Fruit fly (Drosophila melanogaster) whole organism, embryonic: ENCODE results near the gene sdt.

Experiments
- ATbp ChIP-seq: fragments of 200-800 bp; sonication (Bioruptor generic); optimal IDR thresholded peaks from 2 replicates; lab custom pipeline; 2017; ENCODE audit warnings: missing biosample characterization, mild to moderate bottlenecking, missing genetic modification characterization, missing genetic modification reagents
- Antp ChIP-seq: fragments of 200-800 bp; sonication (Bioruptor generic); optimal IDR thresholded peaks from 3 replicates; lab custom pipeline; 2016; ENCODE audit warnings: missing biosample characterization, missing genetic modification characterization
- B-H2 ChIP-seq: fragments of 200-800 bp; sonication (Bioruptor generic); optimal IDR thresholded peaks from 2 replicates; lab custom pipeline; 2018; ENCODE audit warnings: missing biosample characterization, mild to moderate bottlenecking, missing genetic modification characterization
- Bdp1 ChIP-seq: fragments of 200-800 bp; sonication (Bioruptor generic); optimal IDR thresholded peaks from 3 replicates; lab custom pipeline; 2016; ENCODE audit warnings: missing biosample characterization, missing genetic modification characterization
- Bteb2 ChIP-seq: fragments of 200-800 bp; sonication (Bioruptor generic); optimal IDR thresholded peaks from 2 replicates; lab custom pipeline; 2016; ENCODE audit warnings: missing biosample characterization, missing genetic modification characterization
- CG10274 ChIP-seq: fragments of 200-800 bp; sonication (Bioruptor generic); optimal IDR thresholded peaks from 3 replicates; lab custom pipeline; 2017; ENCODE audit warnings: missing biosample characterization, mild to moderate bottlenecking, missing genetic modification characterization
- CG12071 ChIP-seq: fragments of 200-800 bp; sonication (Bioruptor generic); optimal IDR thresholded peaks from 3 replicates; lab custom pipeline; 2018; ENCODE audit warnings: missing biosample characterization, mild to moderate bottlenecking, missing genetic modification characterization
- CG12769 ChIP-seq: fragments of 200-800 bp; sonication (Bioruptor generic); optimal IDR thresholded peaks from 2 replicates; lab custom pipeline; 2019; ENCODE audit warnings: missing biosample characterization, mild to moderate bottlenecking, missing genetic modification characterization, moderate library complexity
- CG14667 ChIP-seq: fragments of 200-800 bp; sonication (Bioruptor generic); IDR thresholded peaks from 2 replicates; pipeline ENCODE4 v1.3.6; 2022; ENCODE audit warnings: missing biosample characterization, missing genetic modification characterization
- CG14710 ChIP-seq: fragments of 200-800 bp; sonication (Bioruptor generic); optimal IDR thresholded peaks from 3 replicates; lab custom pipeline; 2019; ENCODE audit warnings: missing biosample characterization, mild to moderate bottlenecking, missing genetic modification characterization, moderate library complexity
- CG18262 ChIP-seq: fragments of 200-800 bp; optimal IDR thresholded peaks from 3 replicates; lab custom pipeline; 2019; ENCODE audit warnings: missing biosample characterization, mild to moderate bottlenecking, missing genetic modification characterization, moderate library complexity
- CG2202 ChIP-seq: fragments of 200-800 bp; sonication (Bioruptor generic); optimal IDR thresholded peaks from 2 replicates; lab custom pipeline; 2018; ENCODE audit warnings: missing biosample characterization, mild to moderate bottlenecking, missing genetic modification characterization
- CG2875 ChIP-seq: fragments of 200-800 bp; sonication (Bioruptor generic); optimal IDR thresholded peaks from 2 replicates; lab custom pipeline; 2017; ENCODE audit warnings: missing biosample characterization, mild to moderate bottlenecking, missing genetic modification characterization, missing genetic modification reagents
- CG32772 ChIP-seq: fragments of 200-800 bp; sonication (Bioruptor generic); IDR thresholded peaks from 2 replicates; pipeline ENCODE4 v1.3.6; 2022; ENCODE audit warnings: missing biosample characterization, missing genetic modification characterization
- CG4617 ChIP-seq: fragments of 200-800 bp; sonication (Bioruptor generic); optimal IDR thresholded peaks from 3 replicates; lab custom pipeline; 2016; ENCODE audit warnings: missing biosample characterization, missing genetic modification characterization, borderline replicate concordance
- CG4854 ChIP-seq: fragments of 200-800 bp; sonication (Bioruptor generic); optimal IDR thresholded peaks from 2 replicates; lab custom pipeline; 2016; ENCODE audit warnings: missing biosample characterization, missing genetic modification characterization, inconsistent platforms
- CG6689 ChIP-seq: fragments of 200-800 bp; sonication (Bioruptor generic); IDR thresholded peaks from 2 replicates; pipeline ENCODE4 v1.3.6; 2022; ENCODE audit warnings: missing biosample characterization, missing genetic modification characterization
- CHES-1-like ChIP-seq: fragments of 200-800 bp; sonication (Bioruptor generic); optimal IDR thresholded peaks from 2 replicates; lab custom pipeline; 2016; ENCODE audit warnings: missing biosample characterization, missing genetic modification characterization
- Camta ChIP-seq: fragments of 200-800 bp; sonication (Bioruptor generic); optimal IDR thresholded peaks from 2 replicates; lab custom pipeline; 2016; ENCODE audit warnings: missing biosample characterization, missing genetic modification characterization
- CrebB ChIP-seq: fragments of 200-800 bp; sonication (Bioruptor generic); optimal IDR thresholded peaks from 3 replicates; lab custom pipeline; 2018; ENCODE audit warnings: missing biosample characterization, mild to moderate bottlenecking, missing genetic modification characterization
- Dref ChIP-seq: fragments of 200-800 bp; sonication (Bioruptor generic); IDR thresholded peaks from 2 replicates; pipeline ENCODE4 v1.3.6; 2022; ENCODE audit warnings: missing biosample characterization, missing genetic modification characterization
- Eip74EF ChIP-seq, 2 experiments: fragments of 200-800 bp in 1 of 2; fragments of >200 bp in 1 of 2; sonication (Bioruptor generic) in 1 of 2; optimal IDR thresholded peaks; 2 replicates each; lab custom pipeline; 2017 to 2019; ENCODE audit warnings: missing biosample characterization in 2 of 2, missing genetic modification characterization in 2 of 2, mild to moderate bottlenecking in 1 of 2, moderate library complexity in 1 of 2
- Fer2 ChIP-seq: fragments of 200-800 bp; sonication (Bioruptor generic); optimal IDR thresholded peaks from 2 replicates; lab custom pipeline; 2018; ENCODE audit warnings: missing biosample characterization, mild to moderate bottlenecking, missing genetic modification characterization, moderate library complexity
- Lim3 ChIP-seq: fragments of 200-800 bp; sonication (Bioruptor generic); IDR thresholded peaks from 2 replicates; pipeline ENCODE4 v1.3.6; 2022; ENCODE audit warnings: missing biosample characterization, missing genetic modification characterization
- Meics ChIP-seq: fragments of 200-800 bp; sonication (Bioruptor generic); optimal IDR thresholded peaks from 2 replicates; lab custom pipeline; 2017; ENCODE audit warnings: missing biosample characterization, mild to moderate bottlenecking, missing genetic modification characterization
- Mes4 ChIP-seq: fragments of 200-800 bp; sonication (Bioruptor generic); optimal IDR thresholded peaks from 2 replicates; lab custom pipeline; 2016; ENCODE audit warnings: missing biosample characterization, missing genetic modification characterization
- Nf-YA ChIP-seq: fragments of 200-800 bp; sonication (Bioruptor generic); IDR thresholded peaks from 2 replicates; pipeline ENCODE4 v1.3.6; 2022; ENCODE audit warnings: missing biosample characterization, missing genetic modification characterization
- Spps ChIP-seq: fragments of 200-800 bp; sonication (Bioruptor generic); optimal IDR thresholded peaks from 2 replicates; lab custom pipeline; 2018; ENCODE audit warnings: missing biosample characterization, mild to moderate bottlenecking, missing genetic modification characterization
- Taf1 ChIP-seq: fragments of 200-800 bp; sonication (Bioruptor generic); IDR thresholded peaks from 2 replicates; pipeline ENCODE4 v1.3.6; 2022; ENCODE audit warnings: missing biosample characterization, missing genetic modification characterization
- Tbp ChIP-seq: fragments of >200 bp; optimal IDR thresholded peaks from 2 replicates; lab custom pipeline; 2018; ENCODE audit warnings: missing biosample characterization, missing genetic modification characterization
- ara ChIP-seq: fragments of 200-800 bp; sonication (Bioruptor generic); IDR thresholded peaks from 2 replicates; pipeline ENCODE4 v1.3.6; 2022; ENCODE audit warnings: missing biosample characterization, missing genetic modification characterization
- ash1 ChIP-seq: fragments of 200-800 bp; sonication (Bioruptor generic); optimal IDR thresholded peaks from 2 replicates; lab custom pipeline; 2018; ENCODE audit warnings: missing biosample characterization, mild to moderate bottlenecking, missing genetic modification characterization
- ato ChIP-seq: fragments of 200-800 bp; sonication (Bioruptor generic); IDR thresholded peaks from 2 replicates; pipeline ENCODE4 v1.3.6; 2022; ENCODE audit warnings: missing biosample characterization, missing genetic modification characterization; ENCODE audit not compliant: partially characterized antibody
- bab2 ChIP-seq: fragments of 200-800 bp; sonication (Bioruptor generic); optimal IDR thresholded peaks from 2 replicates; lab custom pipeline; 2016; ENCODE audit warnings: missing biosample characterization, missing genetic modification characterization
- chn ChIP-seq: fragments of 200-800 bp; sonication (Bioruptor generic); optimal IDR thresholded peaks from 2 replicates; lab custom pipeline; 2016; ENCODE audit warnings: missing biosample characterization, missing genetic modification characterization
- crol ChIP-seq: fragments of 200-800 bp; sonication (Bioruptor generic); IDR thresholded peaks from 2 replicates; pipeline ENCODE4 v1.3.6; 2022; ENCODE audit warnings: missing biosample characterization, missing genetic modification characterization
- da ChIP-seq: fragments of 200-800 bp; sonication (Bioruptor generic); optimal IDR thresholded peaks from 2 replicates; lab custom pipeline; 2016; ENCODE audit warnings: missing biosample characterization, missing genetic modification characterization
- dmrt99B ChIP-seq: fragments of 200-800 bp; sonication (Bioruptor generic); optimal IDR thresholded peaks from 2 replicates; lab custom pipeline; 2018; ENCODE audit warnings: missing biosample characterization, mild to moderate bottlenecking, missing genetic modification characterization, moderate library complexity
- ems ChIP-seq: fragments of 200-800 bp; sonication (Bioruptor generic); optimal IDR thresholded peaks from 3 replicates; lab custom pipeline; 2016; ENCODE audit warnings: missing biosample characterization, missing genetic modification characterization
- eve ChIP-seq, 2 experiments: fragments of >200 bp; optimal IDR thresholded peaks; 2 replicates each; lab custom pipeline; 2017; ENCODE audit warnings: missing biosample characterization in 2 of 2, missing genetic modification characterization in 2 of 2
- exex ChIP-seq: fragments of 200-800 bp; sonication (Bioruptor generic); optimal IDR thresholded peaks from 4 replicates; lab custom pipeline; 2018; ENCODE audit warnings: missing biosample characterization, mild to moderate bottlenecking, missing genetic modification characterization, moderate library complexity
- grn ChIP-seq: fragments of 200-800 bp; sonication (Bioruptor generic); optimal IDR thresholded peaks from 3 replicates; lab custom pipeline; 2017; ENCODE audit warnings: missing biosample characterization, missing genetic modification characterization
- gro ChIP-seq: fragments of 200-800 bp; sonication (Bioruptor generic); optimal IDR thresholded peaks from 2 replicates; lab custom pipeline; 2016; ENCODE audit warnings: missing biosample characterization, missing genetic modification characterization
- hth ChIP-seq: fragments of >200 bp; optimal IDR thresholded peaks from 2 replicates; lab custom pipeline; 2017; ENCODE audit warnings: inconsistent platforms
- lbe ChIP-seq: fragments of 200-800 bp; sonication (Bioruptor generic); optimal IDR thresholded peaks from 2 replicates; lab custom pipeline; 2016; ENCODE audit warnings: missing biosample characterization, mild to moderate bottlenecking, missing genetic modification characterization
- nmo ChIP-seq: fragments of 200-800 bp; sonication (Bioruptor generic); optimal IDR thresholded peaks from 2 replicates; lab custom pipeline; 2018; ENCODE audit warnings: missing biosample characterization, mild to moderate bottlenecking, missing genetic modification characterization, moderate library complexity
- pb ChIP-seq: fragments of 200-800 bp; sonication (Bioruptor generic); optimal IDR thresholded peaks from 3 replicates; lab custom pipeline; 2016; ENCODE audit warnings: missing biosample characterization, missing genetic modification characterization
- shn ChIP-seq: fragments of 200-800 bp; sonication (Bioruptor generic); optimal IDR thresholded peaks from 3 replicates; lab custom pipeline; 2016; ENCODE audit warnings: missing biosample characterization, missing genetic modification characterization
- stwl ChIP-seq: fragments of 200-800 bp; sonication (Bioruptor generic); optimal IDR thresholded peaks from 3 replicates; lab custom pipeline; 2018; ENCODE audit warnings: missing biosample characterization, mild to moderate bottlenecking, missing genetic modification characterization, moderate library complexity
- tna ChIP-seq: fragments of 200-800 bp; sonication (Bioruptor generic); IDR thresholded peaks from 2 replicates; pipeline ENCODE4 v1.3.6; 2022; ENCODE audit warnings: missing biosample characterization, missing genetic modification characterization; ENCODE audit not compliant: partially characterized antibody
- ttk ChIP-seq: fragments of 200-800 bp; sonication (Bioruptor generic); IDR thresholded peaks from 2 replicates; pipeline ENCODE4 v2.1.2; 2022; ENCODE audit warnings: missing biosample characterization, missing genetic modification characterization
- wor ChIP-seq: fragments of 200-800 bp; sonication (Bioruptor generic); IDR thresholded peaks from 2 replicates; pipeline ENCODE4 v1.3.6; 2022; ENCODE audit warnings: missing biosample characterization, missing genetic modification characterization

The sdt gene

DNA sequence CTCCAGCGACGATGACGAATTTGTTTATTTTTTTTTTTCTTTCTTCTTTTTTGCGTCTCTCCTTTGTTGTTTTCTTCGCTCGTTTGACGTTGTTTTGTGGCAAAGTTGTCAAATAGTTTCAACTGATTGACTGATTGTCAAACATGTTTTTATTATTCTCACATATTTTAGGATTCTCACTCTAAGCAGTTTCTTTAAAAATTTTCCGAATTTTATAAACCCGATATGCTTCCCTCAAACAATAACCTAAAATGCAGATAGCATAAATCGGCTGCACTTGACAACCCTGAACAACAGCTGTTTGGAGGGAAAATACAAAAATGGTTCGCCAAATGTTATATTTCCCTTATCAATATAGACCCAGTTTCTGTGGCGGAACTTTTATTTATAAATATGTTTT lies 34.8 kb upstream of the sdt start, which contains the start of gene CG17982 (continued):
- TF ChIP-seq Lim3 (GFP tag; lab: Robert Waterston, UW): no peak
- TF ChIP-seq Meics (GFP tag; lab: Kevin White, UChicago): peak; percentile 84
- TF ChIP-seq lbe (GFP tag; lab: Kevin White, UChicago): peak; percentile 88
- peak; percentile 86 for TF ChIP-seq Bteb2 (GFP tag; lab: Kevin White, UChicago)
- TF ChIP-seq Eip74EF (GFP tag; optimal IDR thresholded peaks at IDR 0.05; lab: Kevin White, UChicago): peak in 1 of 2 experiments; percentile 71
- TF ChIP-seq ttk: peak; percentile 68
- peak; percentile 80 for TF ChIP-seq shn (GFP tag; lab: Kevin White, UChicago)
- TF ChIP-seq dmrt99B (tag; lab: Kevin White, UChicago): peak; percentile 84
- TF ChIP-seq ems (GFP tag; lab: Kevin White, UChicago): peak; percentile 80
- peak; percentile 44 for TF ChIP-seq CG14667 (GFP tag; lab: Robert Waterston, UW)
- TF ChIP-seq Nf-YA (GFP tag; lab: Robert Waterston, UW): peak; percentile 57; the same call in 1 of the 2 replicates
- peak; percentile 78 for TF ChIP-seq Camta
- no peak for TF ChIP-seq grn (GFP tag; lab: Kevin White, UChicago)
- TF ChIP-seq crol (GFP tag; lab: Robert Waterston, UW): no peak
- no peak for TF ChIP-seq ato (GFP tag; lab: Robert Waterston, UW)
- TF ChIP-seq CG2875 (GFP tag; lab: Kevin White, UChicago): peak; percentile 58
- no peak; the same call in 1 of the 2 replicates for TF ChIP-seq Dref (GFP tag; lab: Robert Waterston, UW)
- TF ChIP-seq chn (GFP tag; lab: Kevin White, UChicago): peak; percentile 86
- no peak for TF ChIP-seq Tbp (GFP tag; lab: Kevin White, UChicago)
- peak; percentile 16 for TF ChIP-seq CG10274 (GFP tag; lab: Kevin White, UChicago)
- TF ChIP-seq CG2202 (tag; lab: Kevin White, UChicago): peak; percentile 71
- peak; percentile 57 for TF ChIP-seq Taf1 (GFP tag; lab: Robert Waterston, UW)
- peak; percentile 64 for TF ChIP-seq CG4854 (GFP tag; lab: Kevin White, UChicago)
- peak; percentile 56 for TF ChIP-seq da (GFP tag; lab: Kevin White, UChicago)
- TF ChIP-seq Antp (GFP tag; lab: Kevin White, UChicago): peak; percentile 84
- peak; percentile 75 for TF ChIP-seq CrebB (tag; lab: Kevin White, UChicago)
- TF ChIP-seq exex: no peak
- TF ChIP-seq ATbp (GFP tag; lab: Kevin White, UChicago): peak; percentile 79
- TF ChIP-seq wor (GFP tag; lab: Robert Waterston, UW): peak; percentile 46
- TF ChIP-seq hth: no peak
- TF ChIP-seq CG12769 (tag; lab: Kevin White, UChicago): no peak
- peak; percentile 89 for TF ChIP-seq gro (GFP tag; lab: Kevin White, UChicago)
- peak; percentile 89 for TF ChIP-seq bab2
- TF ChIP-seq CHES-1-like (GFP tag; lab: Kevin White, UChicago): peak; percentile 90
- TF ChIP-seq pb: peak; percentile 62
- TF ChIP-seq CG14710 (tag; lab: Kevin White, UChicago): peak; percentile 83
- peak; percentile 73 for TF ChIP-seq CG32772 (GFP tag; lab: Robert Waterston, UW)
- peak; percentile 87 for TF ChIP-seq CG6689 (GFP tag; lab: Robert Waterston, UW)
- TF ChIP-seq CG12071: peak; percentile 76
- TF ChIP-seq ash1 (GFP tag; lab: Kevin White, UChicago): peak; percentile 40
- peak; percentile 63 for TF ChIP-seq Bdp1
- TF ChIP-seq Mes4 (GFP tag; lab: Kevin White, UChicago): peak; percentile 81
- TF ChIP-seq Fer2 (tag; lab: Kevin White, UChicago): peak; percentile 80
- TF ChIP-seq tna (GFP tag; lab: Robert Waterston, UW): no peak
- peak; percentile 63 for TF ChIP-seq Spps (tag; lab: Kevin White, UChicago)
- TF ChIP-seq CG18262 (tag; lab: Kevin White, UChicago): peak; percentile 96
- TF ChIP-seq nmo: peak; percentile 87
- TF ChIP-seq ara (GFP tag; lab: Robert Waterston, UW): peak; percentile 70
- no peak for TF ChIP-seq eve (GFP tag; optimal IDR thresholded peaks at IDR 0.05; lab: Kevin White, UChicago)
- TF ChIP-seq B-H2: peak; percentile 91
- peak; percentile 69 for TF ChIP-seq stwl
- peak; percentile 61 for TF ChIP-seq CG4617
